Fruit fly (Drosophila melanogaster) whole organism, embryonic: ENCODE measurements around the gene CG5171.
A peak's percentile ranks its signal among the peaks of the same experiment; 100 is the strongest.

Source experiments
- CG10209 ChIP-seq: fragments of 200-800 bp; sonication (Bioruptor generic); optimal IDR thresholded peaks from 3 replicates; lab custom pipeline; 2017; ENCODE audit warnings: missing biosample characterization, mild to moderate bottlenecking, missing genetic modification characterization, missing genetic modification reagents
- CG10979 ChIP-seq: fragments of 200-800 bp; sonication (Bioruptor generic); optimal IDR thresholded peaks from 2 replicates; lab custom pipeline; 2018; ENCODE audit warnings: missing biosample characterization, mild to moderate bottlenecking, missing genetic modification characterization, moderate library complexity
- CG12219 ChIP-seq: fragments of 200-800 bp; sonication (Bioruptor generic); optimal IDR thresholded peaks from 3 replicates; lab custom pipeline; 2018; ENCODE audit warnings: missing biosample characterization, mild to moderate bottlenecking, missing genetic modification characterization
- CG12659 ChIP-seq: fragments of 200-800 bp; sonication (Bioruptor generic); optimal IDR thresholded peaks from 3 replicates; lab custom pipeline; 2017; ENCODE audit warnings: mild to moderate bottlenecking, missing biosample characterization, missing genetic modification reagents, missing genetic modification characterization
- CG13894 ChIP-seq: fragments of 200-800 bp; sonication (Bioruptor generic); optimal IDR thresholded peaks from 3 replicates; lab custom pipeline; 2018; ENCODE audit warnings: missing biosample characterization, mild to moderate bottlenecking, missing genetic modification characterization, moderate library complexity
- CG14014 ChIP-seq: fragments of 200-800 bp; sonication (Bioruptor generic); IDR thresholded peaks from 2 replicates; pipeline ENCODE4 v1.3.6; 2022; ENCODE audit warnings: missing biosample characterization, missing genetic modification characterization
- CG14441 ChIP-seq: fragments of 200-800 bp; sonication (Bioruptor generic); IDR thresholded peaks from 2 replicates; pipeline ENCODE4 v1.3.6; 2022; ENCODE audit warnings: missing biosample characterization, missing genetic modification characterization
- CG14965 ChIP-seq: fragments of 200-800 bp; sonication (Bioruptor generic); optimal IDR thresholded peaks from 2 replicates; lab custom pipeline; 2016; ENCODE audit warnings: missing biosample characterization, missing genetic modification characterization, borderline replicate concordance
- CG15269 ChIP-seq: fragments of 200-800 bp; sonication (Bioruptor generic); optimal IDR thresholded peaks from 2 replicates; lab custom pipeline; 2018; ENCODE audit warnings: missing biosample characterization, mild to moderate bottlenecking, missing genetic modification characterization, moderate library complexity
- CG17359 ChIP-seq: fragments of 200-800 bp; sonication (Bioruptor generic); optimal IDR thresholded peaks from 3 replicates; lab custom pipeline; 2018; ENCODE audit warnings: missing biosample characterization, mild to moderate bottlenecking, missing genetic modification characterization, moderate library complexity
- CG17568 ChIP-seq: fragments of 200-800 bp; sonication (Bioruptor generic); optimal IDR thresholded peaks from 2 replicates; lab custom pipeline; 2018; ENCODE audit warnings: missing biosample characterization, mild to moderate bottlenecking, missing genetic modification characterization, moderate library complexity
- CG17802 ChIP-seq: fragments of 200-800 bp; sonication (Bioruptor generic); optimal IDR thresholded peaks from 2 replicates; lab custom pipeline; 2018; ENCODE audit warnings: missing biosample characterization, mild to moderate bottlenecking, missing genetic modification characterization, moderate library complexity
- CG18262 ChIP-seq: fragments of 200-800 bp; optimal IDR thresholded peaks from 3 replicates; lab custom pipeline; 2019; ENCODE audit warnings: missing biosample characterization, mild to moderate bottlenecking, missing genetic modification characterization, moderate library complexity
- CG1832 ChIP-seq: fragments of 200-800 bp; sonication (Bioruptor generic); optimal IDR thresholded peaks from 2 replicates; lab custom pipeline; 2017; ENCODE audit warnings: missing biosample characterization, mild to moderate bottlenecking, missing genetic modification characterization, inconsistent platforms
- CG30431 ChIP-seq: fragments of 200-800 bp; sonication (Bioruptor generic); optimal IDR thresholded peaks from 2 replicates; lab custom pipeline; 2017; ENCODE audit warnings: missing biosample characterization, missing genetic modification characterization
- CG4282 ChIP-seq: fragments of 200-800 bp; sonication (Bioruptor generic); optimal IDR thresholded peaks from 2 replicates; lab custom pipeline; 2016; ENCODE audit warnings: missing biosample characterization, missing genetic modification characterization
- CG4360 ChIP-seq: fragments of 200-800 bp; sonication (Bioruptor generic); IDR thresholded peaks from 2 replicates; pipeline ENCODE4 v1.3.6; 2022; ENCODE audit warnings: missing biosample characterization, missing genetic modification characterization
- CG4424 ChIP-seq: fragments of 200-800 bp; sonication (Bioruptor generic); optimal IDR thresholded peaks from 3 replicates; lab custom pipeline; 2016; ENCODE audit warnings: missing biosample characterization, missing genetic modification characterization
- CG8359 ChIP-seq: fragments of 200-800 bp; sonication (Bioruptor generic); optimal IDR thresholded peaks from 2 replicates; lab custom pipeline; 2017; ENCODE audit warnings: missing biosample characterization, mild to moderate bottlenecking, missing genetic modification characterization, borderline replicate concordance
- CG9215 ChIP-seq: fragments of 200-800 bp; sonication (Bioruptor generic); IDR thresholded peaks from 2 replicates; pipeline ENCODE4 v1.3.6; 2022; ENCODE audit warnings: missing biosample characterization, missing genetic modification characterization
- CG9817 ChIP-seq: fragments of 200-800 bp; sonication (Bioruptor generic); optimal IDR thresholded peaks from 2 replicates; lab custom pipeline; 2018; ENCODE audit warnings: missing biosample characterization, mild to moderate bottlenecking, missing genetic modification characterization, moderate library complexity
- D19B ChIP-seq: fragments of 200-800 bp; sonication (Bioruptor generic); optimal IDR thresholded peaks from 2 replicates; lab custom pipeline; 2017; ENCODE audit warnings: missing biosample characterization, mild to moderate bottlenecking, missing genetic modification characterization
- Deaf1 ChIP-seq: fragments of 200-800 bp; optimal IDR thresholded peaks from 3 replicates; lab custom pipeline; 2019; ENCODE audit warnings: missing biosample characterization, mild to moderate bottlenecking, missing genetic modification characterization, moderate library complexity
- Dek ChIP-seq: fragments of 200-800 bp; sonication (Bioruptor generic); optimal IDR thresholded peaks from 3 replicates; lab custom pipeline; 2019; ENCODE audit warnings: missing biosample characterization, mild to moderate bottlenecking, missing genetic modification characterization, moderate library complexity
- Doc3 ChIP-seq: fragments of 200-800 bp; sonication (Bioruptor generic); IDR thresholded peaks from 3 replicates; pipeline ENCODE4 v1.3.6; 2022; ENCODE audit warnings: missing biosample characterization, missing genetic modification characterization; ENCODE audit not compliant: partially characterized antibody
- ERR ChIP-seq: fragments of 200-800 bp; sonication (Bioruptor generic); optimal IDR thresholded peaks from 2 replicates; lab custom pipeline; 2016; ENCODE audit warnings: missing biosample characterization, missing genetic modification characterization
- Fer2 ChIP-seq: fragments of 200-800 bp; sonication (Bioruptor generic); optimal IDR thresholded peaks from 2 replicates; lab custom pipeline; 2018; ENCODE audit warnings: missing biosample characterization, mild to moderate bottlenecking, missing genetic modification characterization, moderate library complexity
- Hey ChIP-seq: fragments of 200-800 bp; sonication (Bioruptor generic); optimal IDR thresholded peaks from 3 replicates; lab custom pipeline; 2018; ENCODE audit warnings: missing biosample characterization, mild to moderate bottlenecking, missing genetic modification characterization
- Hmx ChIP-seq: fragments of 200-800 bp; sonication (Bioruptor generic); optimal IDR thresholded peaks from 2 replicates; lab custom pipeline; 2016; ENCODE audit warnings: missing biosample characterization, missing genetic modification characterization
- Hr39 ChIP-seq: fragments of >200 bp; optimal IDR thresholded peaks from 2 replicates; lab custom pipeline; 2017
- Lim3 ChIP-seq: fragments of 200-800 bp; sonication (Bioruptor generic); IDR thresholded peaks from 2 replicates; pipeline ENCODE4 v1.3.6; 2022; ENCODE audit warnings: missing biosample characterization, missing genetic modification characterization
- MESR4 ChIP-seq: fragments of 200-800 bp; sonication (Bioruptor generic); optimal IDR thresholded peaks from 2 replicates; lab custom pipeline; 2018; ENCODE audit warnings: missing biosample characterization, mild to moderate bottlenecking, missing genetic modification characterization, moderate library complexity
- Max ChIP-seq: fragments of 200-800 bp; sonication (Bioruptor generic); optimal IDR thresholded peaks from 2 replicates; lab custom pipeline; 2016; ENCODE audit warnings: missing biosample characterization, mild to moderate bottlenecking, missing genetic modification characterization
- Myb ChIP-seq: fragments of 200-800 bp; sonication (Bioruptor generic); optimal IDR thresholded peaks from 2 replicates; lab custom pipeline; 2016; ENCODE audit warnings: missing biosample characterization, missing genetic modification characterization
- Pdp1 ChIP-seq, 2 experiments: fragments of 200-800 bp; sonication (Bioruptor generic); optimal IDR thresholded peaks; 3 replicates each; lab custom pipeline; 2016; ENCODE audit warnings: missing biosample characterization in 2 of 2, missing genetic modification characterization in 2 of 2, mild to moderate bottlenecking in 1 of 2, moderate library complexity in 1 of 2
- ap ChIP-seq: fragments of 200-800 bp; sonication (Bioruptor generic); IDR thresholded peaks from 2 replicates; pipeline ENCODE4 v1.3.6; 2022; ENCODE audit warnings: missing biosample characterization, missing genetic modification characterization
- dysf ChIP-seq: fragments of 200-800 bp; sonication (Bioruptor generic); IDR thresholded peaks from 3 replicates; pipeline ENCODE4 v1.3.6; 2022; ENCODE audit warnings: missing biosample characterization, missing genetic modification characterization
- ewg ChIP-seq: fragments of 200-800 bp; sonication (Bioruptor generic); optimal IDR thresholded peaks from 3 replicates; lab custom pipeline; 2017; ENCODE audit warnings: mild to moderate bottlenecking, missing biosample characterization, missing genetic modification reagents, missing genetic modification characterization
- exex ChIP-seq: fragments of 200-800 bp; sonication (Bioruptor generic); optimal IDR thresholded peaks from 4 replicates; lab custom pipeline; 2018; ENCODE audit warnings: missing biosample characterization, mild to moderate bottlenecking, missing genetic modification characterization, moderate library complexity
- fd96Cb ChIP-seq: fragments of 200-800 bp; sonication (Bioruptor generic); optimal IDR thresholded peaks from 2 replicates; lab custom pipeline; 2018; ENCODE audit warnings: missing biosample characterization, mild to moderate bottlenecking, missing genetic modification characterization, moderate library complexity
- fu2 ChIP-seq: fragments of 200-800 bp; sonication (Bioruptor generic); optimal IDR thresholded peaks from 2 replicates; lab custom pipeline; 2016; ENCODE audit warnings: missing biosample characterization, missing genetic modification characterization
- her ChIP-seq: fragments of 200-800 bp; sonication (Bioruptor generic); optimal IDR thresholded peaks from 2 replicates; lab custom pipeline; 2016; ENCODE audit warnings: missing biosample characterization, missing genetic modification characterization
- jumu ChIP-seq: fragments of 200-800 bp; sonication (Bioruptor generic); optimal IDR thresholded peaks from 3 replicates; lab custom pipeline; 2016; ENCODE audit warnings: missing biosample characterization, missing genetic modification characterization
- nerfin-1 ChIP-seq: fragments of 200-800 bp; sonication (Bioruptor generic); optimal IDR thresholded peaks from 3 replicates; lab custom pipeline; 2019; ENCODE audit warnings: missing biosample characterization, mild to moderate bottlenecking, missing genetic modification characterization, moderate library complexity
- p53 ChIP-seq: fragments of 200-800 bp; sonication (Bioruptor generic); optimal IDR thresholded peaks from 2 replicates; lab custom pipeline; 2016; ENCODE audit warnings: missing biosample characterization, missing genetic modification characterization
- pzg ChIP-seq: fragments of 200-800 bp; sonication (Bioruptor generic); optimal IDR thresholded peaks from 3 replicates; lab custom pipeline; 2018; ENCODE audit warnings: missing biosample characterization, mild to moderate bottlenecking, missing genetic modification characterization, moderate library complexity
- tap ChIP-seq: fragments of 200-800 bp; optimal IDR thresholded peaks from 3 replicates; lab custom pipeline; 2019; ENCODE audit warnings: missing biosample characterization, mild to moderate bottlenecking, missing genetic modification characterization, moderate library complexity
- tin ChIP-seq: fragments of 200-800 bp; sonication (Bioruptor generic); optimal IDR thresholded peaks from 3 replicates; lab custom pipeline; 2016; ENCODE audit warnings: missing biosample characterization, missing genetic modification characterization

Gene CG5171

dm6 chr2L:7426326-7427066, 25.4 kb downstream of the CG5171 start, which contains the start of gene muc (continued):
- TF ChIP-seq Fer2 (tag; lab: Kevin White, UChicago) = peak; percentile 2
- TF ChIP-seq Doc3 = peak; percentile 58
- peak; percentile 24; the same call in 1 of the 2 replicates for TF ChIP-seq CG14441
- no peak for TF ChIP-seq ERR (GFP tag; lab: Kevin White, UChicago)
- TF ChIP-seq fu2 = peak; percentile 20
- TF ChIP-seq Myb (GFP tag; lab: Kevin White, UChicago) = peak; percentile 54
- peak; percentile 54 for TF ChIP-seq Dek
- TF ChIP-seq CG13894 (tag; lab: Kevin White, UChicago) = peak; percentile 63
- no peak for TF ChIP-seq CG14965 (GFP tag; lab: Kevin White, UChicago)
- peak; percentile 47 for TF ChIP-seq CG9817 (tag; lab: Kevin White, UChicago)
- no peak for TF ChIP-seq ewg (GFP tag; lab: Kevin White, UChicago)
- TF ChIP-seq tin (GFP tag; lab: Kevin White, UChicago) = peak; percentile 49
- no peak for TF ChIP-seq her
- 0 out of 2 replicates have a peak, but pooled peaks have one; percentile 14 for TF ChIP-seq CG14014 (GFP tag; lab: Robert Waterston, UW)
- TF ChIP-seq CG30431 = no peak
- TF ChIP-seq Hey (tag; lab: Kevin White, UChicago) = no peak
- peak; percentile 40 for TF ChIP-seq CG15269 (tag; lab: Kevin White, UChicago)
- peak; percentile 46 for TF ChIP-seq CG4424 (GFP tag; lab: Kevin White, UChicago)
- TF ChIP-seq pzg (GFP tag; lab: Kevin White, UChicago) = peak; percentile 63
- TF ChIP-seq Hmx (GFP tag; lab: Kevin White, UChicago) = no peak
- TF ChIP-seq dysf (GFP tag; lab: Robert Waterston, UW) = peak; percentile 43; the same call in 2 of the 3 replicates
- 0 out of 2 replicates have a peak, but pooled peaks have one; percentile 24 for TF ChIP-seq CG9215 (GFP tag; lab: Robert Waterston, UW)
- no peak for TF ChIP-seq exex (tag; lab: Kevin White, UChicago)
- TF ChIP-seq CG17359 (tag; lab: Kevin White, UChicago) = peak; percentile 41
- peak; percentile 28 to 38 for TF ChIP-seq Pdp1 (GFP tag; optimal IDR thresholded peaks at IDR 0.05; lab: Kevin White, UChicago)
- no peak for TF ChIP-seq Hr39 (lab: Kevin White, UChicago)
- no peak for TF ChIP-seq p53 (GFP tag; lab: Kevin White, UChicago)
- TF ChIP-seq fd96Cb (tag; lab: Kevin White, UChicago) = peak; percentile 4
- no peak for TF ChIP-seq CG17568
- no peak for TF ChIP-seq CG8359 (GFP tag; lab: Kevin White, UChicago)
- peak; percentile 79 for TF ChIP-seq CG17802 (tag; lab: Kevin White, UChicago)
- TF ChIP-seq nerfin-1 (tag; lab: Kevin White, UChicago) = peak; percentile 40
- no peak for TF ChIP-seq CG4360 (GFP tag; lab: Robert Waterston, UW)
- no peak for TF ChIP-seq CG4282 (GFP tag; lab: Kevin White, UChicago)
- TF ChIP-seq CG10209 (GFP tag; lab: Kevin White, UChicago) = peak; percentile 7
- peak; percentile 11 for TF ChIP-seq D19B (GFP tag; lab: Kevin White, UChicago)
- TF ChIP-seq Max = no peak
- no peak for TF ChIP-seq jumu (GFP tag; lab: Kevin White, UChicago)
- no peak for TF ChIP-seq CG1832
- TF ChIP-seq CG10979 (tag; lab: Kevin White, UChicago) = peak; percentile 44
- TF ChIP-seq CG12219 (GFP tag; lab: Kevin White, UChicago) = no peak
- TF ChIP-seq MESR4 (GFP tag; lab: Kevin White, UChicago) = no peak
- TF ChIP-seq tap (tag; lab: Kevin White, UChicago) = peak; percentile 13
- TF ChIP-seq ap (GFP tag; lab: Robert Waterston, UW) = no peak
- no peak for TF ChIP-seq Deaf1
- no peak for TF ChIP-seq Lim3
- TF ChIP-seq CG12659 (GFP tag; lab: Kevin White, UChicago) = peak; percentile 77
- TF ChIP-seq CG18262 (tag; lab: Kevin White, UChicago) = peak; percentile 29
